Worm (Caenorhabditis elegans): ENCODE measurements around the gene ins-6.

- TF ChIP-seq nhr-76 (tag; optimal IDR thresholded peaks at IDR 0.05) (no peak), snpc-4 (tag; optimal IDR thresholded peaks at IDR 0.05) (no peak), lsy-2 (tag; optimal IDR thresholded peaks at IDR 0.05) (no peak), nhr-237 (tag; optimal IDR thresholded peaks at IDR 0.05) (no peak), pha-4 (tag; optimal IDR thresholded peaks at IDR 0.05) (no peak), ham-2 (GFP tag; optimal IDR thresholded peaks at IDR 0.05) (no peak), unc-62 (GFP tag; optimal IDR thresholded peaks at IDR 0.05) (no peak), nhr-28 (tag; optimal IDR thresholded peaks at IDR 0.05) (no peak), sptf-1 (tag; optimal IDR thresholded peaks at IDR 0.05) (no peak), hlh-1 (tag; optimal IDR thresholded peaks at IDR 0.05) (no peak)
Measured at ce11 chrII:6031106-6031505, 30.9 kb downstream of the ins-6 start, which contains the start of gene frpr-16.
